Fruit fly (Drosophila melanogaster) whole organism, embryonic: Measurements from ENCODE around the gene Crg-1.

Source experiments
- Antp ChIP-seq: fragments of 200-800 bp; sonication (Bioruptor generic); optimal IDR thresholded peaks from 3 replicates; lab custom pipeline; 2016; ENCODE audit warnings: missing biosample characterization, missing genetic modification characterization
- Asciz ChIP-seq: fragments of 200-800 bp; sonication (Bioruptor generic); optimal IDR thresholded peaks from 2 replicates; lab custom pipeline; 2017; ENCODE audit warnings: missing biosample characterization, mild to moderate bottlenecking, missing genetic modification characterization, missing genetic modification reagents
- CG10321 ChIP-seq: fragments of 200-800 bp; sonication (Bioruptor generic); IDR thresholded peaks from 2 replicates; pipeline ENCODE4 v1.3.6; 2022; ENCODE audit warnings: missing biosample characterization, missing genetic modification characterization
- CG12155 ChIP-seq: fragments of 200-800 bp; sonication (Bioruptor generic); optimal IDR thresholded peaks from 3 replicates; lab custom pipeline; 2016; ENCODE audit warnings: missing biosample characterization, missing genetic modification characterization
- CG14965 ChIP-seq: fragments of 200-800 bp; sonication (Bioruptor generic); optimal IDR thresholded peaks from 2 replicates; lab custom pipeline; 2016; ENCODE audit warnings: missing biosample characterization, missing genetic modification characterization, borderline replicate concordance
- CG15479 ChIP-seq: fragments of 200-800 bp; sonication (Bioruptor generic); optimal IDR thresholded peaks from 3 replicates; lab custom pipeline; 2019; ENCODE audit warnings: missing biosample characterization, mild to moderate bottlenecking, missing genetic modification characterization, moderate library complexity
- CG17829 ChIP-seq: fragments of 200-800 bp; optimal IDR thresholded peaks from 2 replicates; lab custom pipeline; 2019; ENCODE audit warnings: missing biosample characterization, mild to moderate bottlenecking, missing genetic modification characterization, moderate library complexity
- CG1832 ChIP-seq: fragments of 200-800 bp; sonication (Bioruptor generic); optimal IDR thresholded peaks from 2 replicates; lab custom pipeline; 2017; ENCODE audit warnings: missing biosample characterization, mild to moderate bottlenecking, missing genetic modification characterization, inconsistent platforms
- CG2120 ChIP-seq: fragments of 200-800 bp; sonication (Bioruptor generic); optimal IDR thresholded peaks from 3 replicates; lab custom pipeline; 2016; ENCODE audit warnings: missing biosample characterization, missing genetic modification characterization
- CG2199 ChIP-seq: fragments of 200-800 bp; sonication (Bioruptor generic); IDR thresholded peaks from 3 replicates; pipeline ENCODE4 v1.3.6; 2022; ENCODE audit warnings: missing biosample characterization, missing genetic modification characterization
- CG2678 ChIP-seq: fragments of 200-800 bp; sonication (Bioruptor generic); optimal IDR thresholded peaks from 3 replicates; lab custom pipeline; 2019; ENCODE audit warnings: missing biosample characterization, mild to moderate bottlenecking, missing genetic modification characterization, moderate library complexity
- CG30020 ChIP-seq: fragments of 200-800 bp; optimal IDR thresholded peaks from 2 replicates; lab custom pipeline; 2019; ENCODE audit warnings: missing biosample characterization, mild to moderate bottlenecking, missing genetic modification characterization, moderate library complexity
- CG32772 ChIP-seq: fragments of 200-800 bp; sonication (Bioruptor generic); IDR thresholded peaks from 2 replicates; pipeline ENCODE4 v1.3.6; 2022; ENCODE audit warnings: missing biosample characterization, missing genetic modification characterization
- CG4707 ChIP-seq: fragments of 200-800 bp; sonication (Bioruptor generic); optimal IDR thresholded peaks from 2 replicates; lab custom pipeline; 2018; ENCODE audit warnings: missing biosample characterization, mild to moderate bottlenecking, missing genetic modification characterization, moderate library complexity
- CG5180 ChIP-seq: fragments of 200-800 bp; sonication (Bioruptor generic); optimal IDR thresholded peaks from 3 replicates; lab custom pipeline; 2017; ENCODE audit warnings: missing biosample characterization, missing genetic modification characterization, mild to moderate bottlenecking, moderate library complexity, missing genetic modification reagents
- CG6689 ChIP-seq: fragments of 200-800 bp; sonication (Bioruptor generic); IDR thresholded peaks from 2 replicates; pipeline ENCODE4 v1.3.6; 2022; ENCODE audit warnings: missing biosample characterization, missing genetic modification characterization
- CG9727 ChIP-seq: fragments of 200-800 bp; sonication (Bioruptor generic); optimal IDR thresholded peaks from 3 replicates; lab custom pipeline; 2017; ENCODE audit warnings: missing biosample characterization, mild to moderate bottlenecking, missing genetic modification characterization
- Chrac-16 ChIP-seq: fragments of 200-800 bp; sonication (Bioruptor generic); optimal IDR thresholded peaks from 3 replicates; lab custom pipeline; 2016; ENCODE audit warnings: missing biosample characterization, missing genetic modification characterization
- Drgx ChIP-seq: fragments of 200-800 bp; sonication (Bioruptor generic); IDR thresholded peaks from 2 replicates; pipeline ENCODE4 v1.3.6; 2022; ENCODE audit warnings: missing biosample characterization, missing genetic modification characterization
- Eip74EF ChIP-seq, 2 experiments: fragments of 200-800 bp in 1 of 2; fragments of >200 bp in 1 of 2; sonication (Bioruptor generic) in 1 of 2; optimal IDR thresholded peaks; 2 replicates each; lab custom pipeline; 2017 to 2019; ENCODE audit warnings: missing biosample characterization in 2 of 2, missing genetic modification characterization in 2 of 2, mild to moderate bottlenecking in 1 of 2, moderate library complexity in 1 of 2
- Gug ChIP-seq: fragments of 200-800 bp; sonication (Bioruptor generic); IDR thresholded peaks from 4 replicates; pipeline ENCODE4 v1.3.6; 2022; ENCODE audit warnings: missing biosample characterization, missing genetic modification characterization
- HLH3B ChIP-seq: fragments of 200-800 bp; sonication (Bioruptor generic); IDR thresholded peaks from 2 replicates; pipeline ENCODE4 v1.3.6; 2022; ENCODE audit warnings: missing biosample characterization, missing genetic modification characterization
- Hand ChIP-seq: fragments of 200-800 bp; sonication (Bioruptor generic); optimal IDR thresholded peaks from 2 replicates; lab custom pipeline; 2017; ENCODE audit warnings: mild to moderate bottlenecking, missing biosample characterization, missing genetic modification reagents, missing genetic modification characterization
- Hmr ChIP-seq: fragments of 200-800 bp; sonication (Bioruptor generic); optimal IDR thresholded peaks from 3 replicates; lab custom pipeline; 2017; ENCODE audit warnings: mild to moderate bottlenecking, missing biosample characterization, missing genetic modification reagents, missing genetic modification characterization
- MTF-1 ChIP-seq: fragments of 200-800 bp; sonication (Bioruptor generic); optimal IDR thresholded peaks from 2 replicates; lab custom pipeline; 2018; ENCODE audit warnings: missing biosample characterization, mild to moderate bottlenecking, missing genetic modification characterization, borderline replicate concordance
- Mad ChIP-seq: fragments of 200-800 bp; sonication (Bioruptor generic); optimal IDR thresholded peaks from 2 replicates; lab custom pipeline; 2016; ENCODE audit warnings: missing biosample characterization, missing genetic modification characterization
- Sox102F ChIP-seq: fragments of 200-800 bp; sonication (Bioruptor generic); optimal IDR thresholded peaks from 2 replicates; lab custom pipeline; 2018; ENCODE audit warnings: missing biosample characterization, mild to moderate bottlenecking, missing genetic modification characterization, moderate library complexity
- Trl ChIP-seq, 3 experiments: fragments of >200 bp in 2 of 3; fragments of 200-800 bp in 1 of 3; sonication (Bioruptor generic) in 1 of 3; optimal IDR thresholded peaks; 2 replicates in 1 of 3; 3 replicates in 2 of 3; lab custom pipeline; 2016 to 2017; ENCODE audit warnings: missing biosample characterization in 1 of 3, missing genetic modification characterization in 1 of 3
- abd-A ChIP-seq: fragments of 200-800 bp; sonication (Bioruptor generic); optimal IDR thresholded peaks from 3 replicates; lab custom pipeline; 2019; ENCODE audit warnings: missing biosample characterization, mild to moderate bottlenecking, missing genetic modification characterization, moderate library complexity
- ac ChIP-seq: fragments of 200-800 bp; sonication (Bioruptor generic); optimal IDR thresholded peaks from 3 replicates; lab custom pipeline; 2017; ENCODE audit warnings: missing biosample characterization, mild to moderate bottlenecking, missing genetic modification characterization
- ara ChIP-seq: fragments of 200-800 bp; sonication (Bioruptor generic); IDR thresholded peaks from 2 replicates; pipeline ENCODE4 v1.3.6; 2022; ENCODE audit warnings: missing biosample characterization, missing genetic modification characterization
- chinmo ChIP-seq: fragments of 200-800 bp; sonication (Bioruptor generic); IDR thresholded peaks from 4 replicates; pipeline ENCODE4 v1.3.6; 2022; ENCODE audit warnings: missing biosample characterization, missing genetic modification characterization; ENCODE audit not compliant: partially characterized antibody
- ci ChIP-seq: fragments of 200-800 bp; sonication (Bioruptor generic); IDR thresholded peaks from 3 replicates; pipeline ENCODE4 v1.3.6; 2022; ENCODE audit warnings: missing biosample characterization, missing genetic modification characterization
- crol ChIP-seq: fragments of 200-800 bp; sonication (Bioruptor generic); IDR thresholded peaks from 2 replicates; pipeline ENCODE4 v1.3.6; 2022; ENCODE audit warnings: missing biosample characterization, missing genetic modification characterization
- da ChIP-seq: fragments of 200-800 bp; sonication (Bioruptor generic); optimal IDR thresholded peaks from 2 replicates; lab custom pipeline; 2016; ENCODE audit warnings: missing biosample characterization, missing genetic modification characterization
- fd96Cb ChIP-seq: fragments of 200-800 bp; sonication (Bioruptor generic); optimal IDR thresholded peaks from 2 replicates; lab custom pipeline; 2018; ENCODE audit warnings: missing biosample characterization, mild to moderate bottlenecking, missing genetic modification characterization, moderate library complexity
- gem ChIP-seq: fragments of 200-800 bp; sonication (Bioruptor generic); optimal IDR thresholded peaks from 2 replicates; lab custom pipeline; 2019; ENCODE audit warnings: missing biosample characterization, mild to moderate bottlenecking, missing genetic modification characterization, moderate library complexity
- kni ChIP-seq: fragments of 200-800 bp; sonication (Bioruptor generic); optimal IDR thresholded peaks from 3 replicates; lab custom pipeline; 2017; ENCODE audit warnings: mild to moderate bottlenecking, missing biosample characterization, missing genetic modification reagents, missing genetic modification characterization
- mirr ChIP-seq: fragments of 200-800 bp; sonication (Bioruptor generic); optimal IDR thresholded peaks from 3 replicates; lab custom pipeline; 2018; ENCODE audit warnings: missing biosample characterization, mild to moderate bottlenecking, missing genetic modification characterization
- pfk ChIP-seq: fragments of 200-800 bp; sonication (Bioruptor generic); optimal IDR thresholded peaks from 2 replicates; lab custom pipeline; 2018; ENCODE audit warnings: missing biosample characterization, mild to moderate bottlenecking, missing genetic modification characterization, moderate library complexity
- row ChIP-seq: fragments of 200-800 bp; sonication (Bioruptor generic); IDR thresholded peaks from 3 replicates; pipeline ENCODE4 v1.3.6; 2022; ENCODE audit warnings: missing biosample characterization, missing genetic modification characterization
- sens ChIP-seq: fragments of 200-800 bp; sonication (Bioruptor generic); peaks from one replicate; lab custom pipeline; 2016; ENCODE audit warnings: missing biosample characterization, missing genetic modification characterization
- tgo ChIP-seq: fragments of 200-800 bp; sonication (Bioruptor generic); IDR thresholded peaks from 3 replicates; pipeline ENCODE4 v1.3.6; 2022; ENCODE audit warnings: missing biosample characterization, missing genetic modification characterization
- twi ChIP-seq: fragments of 200-800 bp; optimal IDR thresholded peaks from 2 replicates; lab custom pipeline; 2019; ENCODE audit warnings: missing biosample characterization, mild to moderate bottlenecking, missing genetic modification characterization, moderate library complexity

Crg-1 gene

DNA sequence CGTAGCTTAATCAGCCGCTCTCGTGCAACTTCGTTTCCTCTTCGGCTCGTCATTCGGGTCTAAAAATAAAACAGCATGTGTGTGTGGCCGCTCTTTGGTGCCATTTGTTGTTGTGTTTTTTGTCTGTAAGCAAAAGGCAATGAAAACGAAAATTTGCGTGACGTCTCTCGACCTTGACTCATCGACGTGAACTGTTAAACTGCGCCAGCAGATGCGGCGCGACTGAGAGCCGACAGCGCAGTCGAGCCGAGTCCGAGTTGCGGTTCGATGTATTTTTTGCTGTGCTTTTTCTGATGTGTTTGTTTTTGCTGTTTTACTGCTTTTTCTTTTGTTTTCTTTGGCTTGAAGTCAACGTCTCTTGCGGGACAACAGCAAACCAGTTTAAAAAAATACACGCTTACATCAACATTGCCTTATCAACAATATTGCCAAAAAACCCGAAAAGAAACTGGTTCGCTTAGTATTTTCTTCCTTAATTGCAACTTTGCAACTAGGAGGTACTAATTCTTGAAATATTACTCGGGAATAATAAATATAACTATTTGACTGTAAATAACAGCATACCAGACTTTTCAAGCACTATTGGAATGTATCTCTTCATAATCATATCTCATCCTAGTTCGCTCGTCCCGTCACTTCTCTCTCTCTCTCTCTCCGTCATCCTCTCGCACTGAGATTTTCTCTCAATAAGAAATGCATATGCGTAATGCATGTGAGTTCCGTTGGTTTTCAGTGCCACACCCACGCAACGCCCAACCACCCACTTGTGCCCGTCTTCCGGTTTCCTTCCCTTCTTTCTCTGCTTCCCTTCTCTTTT, 14.7 kb upstream of the Crg-1 start (continued):
- TF ChIP-seq Antp (GFP tag; lab: Kevin White, UChicago) (no peak), mirr (GFP tag; lab: Kevin White, UChicago) (peak; percentile 70), CG15479 (GFP tag; lab: Kevin White, UChicago) (peak; percentile 91), kni (GFP tag; lab: Kevin White, UChicago) (peak; percentile 57), ac (GFP tag; lab: Kevin White, UChicago) (no peak), CG17829 (peak; percentile 1), CG2199 (peak; percentile 68; the same call in 1 of the 3 replicates), ara (GFP tag; lab: Robert Waterston, UW) (no peak)
- TF ChIP-seq, all 482 proteins: peak for 51

DNA sequence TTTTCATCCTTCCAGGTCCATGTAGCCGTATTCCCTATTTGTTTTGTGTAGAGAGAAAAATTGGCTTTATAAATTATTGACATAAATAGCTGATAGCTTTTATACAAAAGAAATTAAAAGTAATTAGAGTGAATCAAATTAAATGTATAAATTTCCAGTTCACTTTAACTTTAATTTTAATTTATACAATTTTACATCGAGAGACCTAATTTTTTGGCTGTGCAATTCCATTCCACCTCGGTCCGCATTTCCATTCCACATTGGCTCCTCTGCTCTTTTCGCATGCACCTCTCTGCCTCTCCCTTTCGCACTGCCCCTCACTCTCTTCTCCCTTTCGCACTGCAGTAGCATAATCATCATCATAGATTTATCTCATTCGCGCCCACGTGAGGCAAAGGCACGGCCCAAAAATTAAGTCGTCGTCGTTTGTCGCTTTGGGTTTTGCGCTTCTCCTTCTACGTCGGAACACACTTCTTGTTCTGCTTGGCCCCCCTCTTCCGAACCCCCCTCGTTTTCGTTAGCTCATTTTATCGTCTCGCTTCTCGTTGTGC, 14.0 kb upstream of the Crg-1 start:
- TF ChIP-seq Hand (peak; percentile 8), Hmr (GFP tag; lab: Kevin White, UChicago) (peak; percentile 27), CG5180 (GFP tag; lab: Kevin White, UChicago) (no peak), da (GFP tag; lab: Kevin White, UChicago) (no peak), Trl (optimal IDR thresholded peaks at IDR 0.05; lab: Kevin White, UChicago) (peak in 1 of 2 experiments; percentile 24), Trl (GFP tag; optimal IDR thresholded peaks at IDR 0.05; lab: Kevin White, UChicago) (no peak), Asciz (GFP tag; lab: Kevin White, UChicago) (no peak), tgo (GFP tag; lab: Robert Waterston, UW) (no peak), chinmo (GFP tag; lab: Robert Waterston, UW) (peak; percentile 30; the same call in 1 of the 4 replicates), abd-A (peak; percentile 21), CG30020 (tag; lab: Kevin White, UChicago) (no peak), pfk (peak; percentile 35), CG2120 (peak; percentile 3), gem (peak; percentile 14), CG12155 (peak; percentile 44), row (GFP tag; lab: Robert Waterston, UW) (peak; percentile 19; the same call in 1 of the 3 replicates), CG15479 (GFP tag; lab: Kevin White, UChicago) (no peak), Drgx (GFP tag; lab: Robert Waterston, UW) (peak; percentile 51; the same call in 1 of the 2 replicates), CG1832 (GFP tag; lab: Kevin White, UChicago) (peak; percentile 82), CG9727 (GFP tag; lab: Kevin White, UChicago) (peak; percentile 16), crol (GFP tag; lab: Robert Waterston, UW) (peak; percentile 71), CG2678 (tag; lab: Kevin White, UChicago) (peak; percentile 8), CG10321 (peak; percentile 89)

DNA sequence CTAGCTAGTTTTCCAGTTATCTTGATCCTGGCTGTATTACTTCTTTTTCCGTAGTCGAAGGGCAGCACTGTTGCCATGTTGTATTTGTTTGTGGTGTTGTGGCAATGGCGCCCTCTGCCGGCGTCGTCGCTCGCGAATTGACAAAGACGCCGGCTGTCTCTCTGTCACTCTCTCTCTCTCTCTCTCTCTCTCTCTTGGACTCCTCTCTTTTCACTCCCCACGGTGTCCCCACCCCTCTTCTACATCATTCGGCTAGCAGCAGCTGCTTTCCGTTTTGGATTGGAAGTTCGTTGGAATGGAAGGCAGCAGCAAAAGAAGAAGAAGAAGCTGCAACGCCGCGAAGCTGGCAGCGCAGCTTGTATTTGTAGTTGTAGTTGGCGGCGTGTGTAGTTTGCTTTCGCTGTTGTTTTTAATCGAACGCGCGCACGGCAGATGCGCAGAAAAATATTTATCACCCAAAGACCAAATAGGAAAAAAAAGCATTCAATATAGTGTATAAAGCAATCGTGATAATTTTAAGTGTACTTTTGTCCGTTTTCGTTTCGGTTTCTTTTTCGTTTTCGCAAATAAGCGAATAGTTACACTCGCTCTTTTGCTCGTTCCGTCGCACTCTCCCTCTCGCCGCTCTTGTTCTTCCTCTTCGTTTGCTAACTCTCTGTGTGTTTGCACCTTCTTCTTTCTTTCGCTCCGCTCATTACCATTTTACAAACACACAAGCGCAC, 13.2 kb upstream of the Crg-1 start:
- TF ChIP-seq CG32772 (GFP tag; lab: Robert Waterston, UW), result no peak
- TF ChIP-seq CG1832 (GFP tag; lab: Kevin White, UChicago), result peak; percentile 86
- no peak for TF ChIP-seq fd96Cb (tag; lab: Kevin White, UChicago)
- no peak for TF ChIP-seq twi
- TF ChIP-seq ci (GFP tag; lab: Robert Waterston, UW), result peak; percentile 53; the same call in 2 of the 3 replicates
- TF ChIP-seq CG14965, result no peak
- no peak for TF ChIP-seq MTF-1
- no peak for TF ChIP-seq Mad (GFP tag; lab: Kevin White, UChicago)
- TF ChIP-seq sens, result peak; percentile 79
- no peak for TF ChIP-seq Gug (GFP tag; lab: Robert Waterston, UW)
- peak in 1 of 2 experiments; percentile 32 for TF ChIP-seq Eip74EF (GFP tag; optimal IDR thresholded peaks at IDR 0.05; lab: Kevin White, UChicago)
- TF ChIP-seq CG6689 (GFP tag; lab: Robert Waterston, UW), result no peak
- no peak for TF ChIP-seq Sox102F (GFP tag; lab: Kevin White, UChicago)
- peak; percentile 92; the same call in 3 of the 4 replicates for TF ChIP-seq chinmo (GFP tag; lab: Robert Waterston, UW)
- TF ChIP-seq HLH3B (GFP tag; lab: Robert Waterston, UW), result no peak
- TF ChIP-seq CG4707, result peak; percentile 21
- TF ChIP-seq Chrac-16 (GFP tag; lab: Kevin White, UChicago), result no peak
